Worm (Caenorhabditis elegans) whole organism, L4 larva: Measurements from ENCODE around the gene F40D4.13.

Experiments used
- F10B5.3 ChIP-seq: sonication (generic microtip); optimal IDR thresholded peaks from 2 replicates; lab custom pipeline; 2016; ENCODE audit warnings: mild to moderate bottlenecking, missing genetic modification characterization, missing compliant biosample characterization
- F44E2.7 ChIP-seq: fragments of 200-800 bp; sonication (Bioruptor generic); IDR thresholded peaks from 2 replicates; pipeline ENCODE4 v2.1.2; 2022; ENCODE audit warnings: missing genetic modification characterization, missing compliant biosample characterization
- Y75B8A.6 ChIP-seq: fragments of 200-800 bp; sonication (Bioruptor generic); IDR thresholded peaks from 2 replicates; pipeline ENCODE4 v1.3.6; 2022; ENCODE audit warnings: missing genetic modification reagents, missing genetic modification characterization, missing compliant biosample characterization
- ZK337.2 ChIP-seq: fragments of 200-800 bp; sonication (Bioruptor generic); IDR thresholded peaks from 2 replicates; pipeline ENCODE4 v1.3.6; 2022; ENCODE audit warnings: missing genetic modification reagents, missing genetic modification characterization, missing compliant biosample characterization
- ZK546.5 ChIP-seq, 2 experiments: sonication (generic microtip); optimal IDR thresholded peaks; 2 replicates each; lab custom pipeline; 2017; ENCODE audit warnings: missing biosample characterization in 2 of 2, missing genetic modification characterization in 2 of 2
- aly-2 ChIP-seq: sonication (generic microtip); optimal IDR thresholded peaks from 2 replicates; lab custom pipeline; 2018; ENCODE audit warnings: missing biosample characterization, missing genetic modification characterization
- ceh-62 ChIP-seq: sonication (generic microtip); optimal IDR thresholded peaks from 2 replicates; lab custom pipeline; 2017; ENCODE audit warnings: missing biosample characterization, missing genetic modification characterization
- ces-1 ChIP-seq: fragments of 150-350 bp; sonication (generic microtip); optimal IDR thresholded peaks from 4 replicates; lab custom pipeline; 2014; ENCODE audit warnings: missing biosample characterization, missing genetic modification reagents, missing genetic modification characterization
- ctbp-1 ChIP-seq: fragments of 200-800 bp; sonication (Bioruptor generic); IDR thresholded peaks from 2 replicates; pipeline ENCODE4 v1.3.6; 2022; ENCODE audit warnings: missing genetic modification reagents, missing genetic modification characterization, missing compliant biosample characterization
- daf-12 ChIP-seq: fragments of 150-350 bp; optimal IDR thresholded peaks from 2 replicates; lab custom pipeline; 2014; ENCODE audit warnings: missing biosample characterization, missing genetic modification reagents, missing genetic modification characterization
- daf-16 ChIP-seq, 3 experiments: sonication (generic microtip); optimal IDR thresholded peaks; 2 replicates each; lab custom pipeline; 2016 to 2017; ENCODE audit warnings: missing genetic modification characterization in 3 of 3, missing genetic modification reagents in 3 of 3, mild to moderate bottlenecking in 2 of 3, missing compliant biosample characterization in 2 of 3, missing biosample characterization in 1 of 3, moderate library complexity in 1 of 3
- daf-19 ChIP-seq: fragments of 200-800 bp; sonication (Bioruptor generic); conservative IDR thresholded peaks from 2 replicates; pipeline ENCODE4 v1.3.6; 2022; ENCODE audit warnings: missing genetic modification characterization, missing compliant biosample characterization
- dmd-6 ChIP-seq: fragments of 200-800 bp; sonication (Bioruptor generic); IDR thresholded peaks from 2 replicates; pipeline ENCODE4 v1.3.6; 2022; ENCODE audit warnings: missing genetic modification reagents, missing genetic modification characterization, missing compliant biosample characterization
- dmd-9 ChIP-seq: fragments of 200-800 bp; sonication (Bioruptor generic); IDR thresholded peaks from 2 replicates; pipeline ENCODE4 v1.3.6; 2022; ENCODE audit warnings: missing genetic modification reagents, missing genetic modification characterization, missing compliant biosample characterization
- dpl-1 ChIP-seq: fragments of 150-350 bp; optimal IDR thresholded peaks from 2 replicates; lab custom pipeline; 2014; ENCODE audit warnings: missing biosample characterization, missing genetic modification reagents, missing genetic modification characterization
- dve-1 ChIP-seq: sonication (generic microtip); optimal IDR thresholded peaks from 2 replicates; lab custom pipeline; 2017; ENCODE audit warnings: antibody characterized with exemption, mild to moderate bottlenecking, missing genetic modification characterization, missing compliant biosample characterization; ENCODE audit not compliant: insufficient read depth
- fkh-10 ChIP-seq: fragments of 150-350 bp; optimal IDR thresholded peaks from 2 replicates; lab custom pipeline; 2014; ENCODE audit warnings: missing biosample characterization, missing genetic modification reagents, missing genetic modification characterization
- gei-8 ChIP-seq: fragments of 200-800 bp; sonication (Bioruptor generic); optimal IDR thresholded peaks from 2 replicates; lab custom pipeline; 2018; ENCODE audit warnings: mild to moderate bottlenecking, missing genetic modification characterization, missing compliant biosample characterization
- hif-1 ChIP-seq, 2 experiments: sonication (generic microtip); optimal IDR thresholded peaks; 2 replicates each; lab custom pipeline; 2016 to 2017; ENCODE audit warnings: missing compliant biosample characterization in 2 of 2, missing genetic modification characterization in 2 of 2, missing genetic modification reagents in 2 of 2, missing genotype in 2 of 2, mild to moderate bottlenecking in 1 of 2
- hlh-30 ChIP-seq: sonication (generic microtip); optimal IDR thresholded peaks from 2 replicates; lab custom pipeline; 2017; ENCODE audit warnings: antibody characterized with exemption, mild to moderate bottlenecking, missing genetic modification characterization, missing compliant biosample characterization; ENCODE audit not compliant: insufficient read depth
- hmg-1.1 ChIP-seq: fragments of 200-800 bp; sonication (Bioruptor generic); IDR thresholded peaks from 2 replicates; pipeline ENCODE4 v1.3.6; 2022; ENCODE audit warnings: missing genetic modification reagents, missing genetic modification characterization, missing compliant biosample characterization
- jun-1 ChIP-seq: fragments of 150-350 bp; optimal IDR thresholded peaks from 2 replicates; lab custom pipeline; 2014; ENCODE audit warnings: missing biosample characterization, missing genetic modification reagents, missing genetic modification characterization
- lim-7 ChIP-seq: fragments of 200-800 bp; sonication (Bioruptor generic); IDR thresholded peaks from 2 replicates; pipeline ENCODE4 v1.3.6; 2022; ENCODE audit warnings: missing genetic modification characterization, missing compliant biosample characterization
- lin-29 ChIP-seq: fragments of 200-800 bp; sonication (Bioruptor generic); IDR thresholded peaks from 2 replicates; pipeline ENCODE4 v1.3.6; 2022; ENCODE audit warnings: missing genetic modification reagents, missing genetic modification characterization, missing compliant biosample characterization
- lin-38 ChIP-seq: fragments of 200-800 bp; sonication (Bioruptor generic); IDR thresholded peaks from 2 replicates; pipeline ENCODE4 v1.3.6; 2022; ENCODE audit warnings: missing genetic modification reagents, missing genetic modification characterization, missing compliant biosample characterization
- lin-39 ChIP-seq: fragments of 150-350 bp; optimal IDR thresholded peaks from 2 replicates; lab custom pipeline; 2014; ENCODE audit warnings: missing biosample characterization, missing genetic modification reagents, missing genetic modification characterization
- mdl-1 ChIP-seq, 2 experiments: fragments of 150-350 bp in 1 of 2; sonication (generic microtip) in 1 of 2; optimal IDR thresholded peaks; 2 replicates each; lab custom pipeline; 2014 to 2017; ENCODE audit warnings: missing biosample characterization in 2 of 2, missing genetic modification characterization in 2 of 2
- mdt-29 ChIP-seq: fragments of 200-800 bp; sonication (Bioruptor generic); IDR thresholded peaks from 2 replicates; pipeline ENCODE4 v1.3.6; 2022; ENCODE audit warnings: missing genetic modification reagents, missing genetic modification characterization, missing compliant biosample characterization
- nhr-10 ChIP-seq: fragments of 150-350 bp; optimal IDR thresholded peaks from 2 replicates; lab custom pipeline; 2014; ENCODE audit warnings: missing biosample characterization, missing genetic modification characterization
- nhr-25 ChIP-seq: sonication (generic microtip); optimal IDR thresholded peaks from 2 replicates; lab custom pipeline; 2017; ENCODE audit warnings: missing genetic modification characterization, mild to moderate bottlenecking, missing compliant biosample characterization, antibody characterized with exemption, moderate library complexity, borderline replicate concordance; ENCODE audit not compliant: insufficient read depth
- nhr-28 ChIP-seq: fragments of 150-350 bp; optimal IDR thresholded peaks from 2 replicates; lab custom pipeline; 2014; ENCODE audit warnings: missing biosample characterization, missing genetic modification characterization
- nhr-6 ChIP-seq: fragments of 150-350 bp; optimal IDR thresholded peaks from 2 replicates; lab custom pipeline; 2014; ENCODE audit warnings: missing biosample characterization, missing genetic modification characterization
- pqm-1 ChIP-seq: sonication (generic microtip); optimal IDR thresholded peaks from 2 replicates; lab custom pipeline; 2017; ENCODE audit warnings: missing biosample characterization, missing genetic modification characterization
- set-16 ChIP-seq: fragments of 200-800 bp; sonication (Bioruptor generic); IDR thresholded peaks from 2 replicates; pipeline ENCODE4 v1.3.6; 2022; ENCODE audit warnings: missing genetic modification reagents, missing genetic modification characterization, missing compliant biosample characterization
- skn-1 ChIP-seq: fragments of 150-350 bp; optimal IDR thresholded peaks from 2 replicates; lab custom pipeline; 2014; ENCODE audit warnings: missing biosample characterization, missing genetic modification characterization
- tra-1 ChIP-seq: fragments of 200-800 bp; sonication (Bioruptor generic); IDR thresholded peaks from 2 replicates; pipeline ENCODE4 v1.3.6; 2022; ENCODE audit warnings: missing genetic modification reagents, missing genetic modification characterization, missing compliant biosample characterization
- unc-130 ChIP-seq: sonication (generic microtip); optimal IDR thresholded peaks from 2 replicates; lab custom pipeline; 2016; ENCODE audit warnings: missing genetic modification reagents, missing genetic modification characterization, missing compliant biosample characterization
- unc-39 ChIP-seq: sonication (generic microtip); optimal IDR thresholded peaks from 2 replicates; lab custom pipeline; 2017; ENCODE audit warnings: missing biosample characterization, missing genetic modification characterization
- vab-7 ChIP-seq: fragments of 200-800 bp; sonication (Bioruptor generic); IDR thresholded peaks from 2 replicates; pipeline ENCODE4 v1.3.6; 2022; ENCODE audit warnings: missing genetic modification reagents, missing genetic modification characterization, missing compliant biosample characterization
- zip-2 ChIP-seq: fragments of 150-350 bp; optimal IDR thresholded peaks from 2 replicates; lab custom pipeline; 2014; ENCODE audit warnings: missing biosample characterization, missing genetic modification characterization
- ztf-11 ChIP-seq: fragments of 150-350 bp; optimal IDR thresholded peaks from 2 replicates; lab custom pipeline; 2014; ENCODE audit warnings: missing biosample characterization, missing genetic modification characterization

F40D4.13 gene

DNA sequence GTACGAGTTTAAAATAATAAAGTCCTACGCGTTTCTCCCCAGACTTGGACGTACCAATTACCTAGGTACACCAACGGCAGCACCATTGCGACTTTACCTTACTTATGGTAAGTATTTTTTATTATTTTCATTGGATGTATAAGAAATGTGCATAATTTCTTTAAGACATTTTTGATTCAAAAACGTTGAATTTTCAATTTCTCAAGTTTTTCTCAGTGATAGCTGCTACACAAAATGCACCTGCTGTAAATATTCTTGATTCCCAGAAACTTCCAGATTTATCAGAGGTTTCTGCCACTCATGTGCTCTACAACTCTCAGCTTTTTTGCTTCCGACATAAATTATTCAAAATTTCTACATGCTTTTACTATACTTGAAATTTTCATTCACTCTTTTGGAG lies 25.0 kb upstream of the F40D4.13 start, which contains the start of gene srh-159:
TSS of gene srh-159 (plus strand) at position 301 of the 400 bp plus-strand sequence.
- TF ChIP-seq fkh-10, result no peak
- no peak for TF ChIP-seq daf-16 (GFP tag; optimal IDR thresholded peaks at IDR 0.05; lab: Kevin White, UChicago)
- TF ChIP-seq daf-16 (tag; optimal IDR thresholded peaks at IDR 0.05; lab: Kevin White, UChicago), result no peak
- no peak for TF ChIP-seq daf-12
- TF ChIP-seq mdl-1 (tag; optimal IDR thresholded peaks at IDR 0.05; lab: Kevin White, UChicago), result no peak
- no peak for TF ChIP-seq vab-7 (GFP tag; lab: Robert Waterston, UW)
- TF ChIP-seq ztf-11 (tag; lab: Kevin White, UChicago), result no peak
- TF ChIP-seq set-16 (GFP tag; lab: Robert Waterston, UW), result no peak
- TF ChIP-seq unc-39 (tag; lab: Kevin White, UChicago), result no peak
- no peak for TF ChIP-seq daf-19 (GFP tag; lab: Robert Waterston, UW)
- TF ChIP-seq F10B5.3 (tag; lab: Kevin White, UChicago), result no peak
- no peak for TF ChIP-seq lin-39 (tag; lab: Kevin White, UChicago)
- no peak for TF ChIP-seq dmd-9 (GFP tag; lab: Robert Waterston, UW)
- no peak for TF ChIP-seq aly-2 (tag; lab: Kevin White, UChicago)
- no peak for TF ChIP-seq ceh-62 (tag; lab: Kevin White, UChicago)
- TF ChIP-seq zip-2 (tag; lab: Kevin White, UChicago), result no peak
- no peak for TF ChIP-seq lin-29 (GFP tag; lab: Robert Waterston, UW)
- no peak for TF ChIP-seq ctbp-1 (GFP tag; lab: Robert Waterston, UW)
- no peak for TF ChIP-seq gei-8

DNA sequence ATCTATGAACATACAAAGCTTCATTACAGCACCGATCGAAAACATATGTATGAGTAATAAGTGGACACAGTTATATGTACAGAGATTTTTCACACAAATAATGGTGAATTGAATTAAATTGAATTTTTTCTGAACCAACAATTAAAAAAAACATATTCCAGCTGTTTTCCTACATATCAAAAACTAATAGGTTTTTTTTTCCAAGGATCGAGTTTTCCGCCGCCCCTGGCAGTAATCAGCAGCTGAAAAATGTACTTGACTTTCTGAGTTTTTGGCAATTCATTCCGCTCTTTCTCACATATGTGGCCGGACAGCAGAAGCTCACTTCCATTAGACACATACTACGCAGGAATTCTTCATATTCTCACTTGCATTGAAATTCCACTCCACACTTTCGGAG lies 21.4 kb upstream of the F40D4.13 start, which contains the start of gene srh-174:
TSS of gene srh-174 (plus strand) at position 301 of the 400 bp plus-strand sequence.
- TF ChIP-seq dpl-1 (GFP tag; lab: Kevin White, UChicago), result no peak
- TF ChIP-seq nhr-6 (tag; lab: Kevin White, UChicago), result no peak
- no peak for TF ChIP-seq nhr-10 (tag; lab: Kevin White, UChicago)
- no peak for TF ChIP-seq F44E2.7 (GFP tag; lab: Robert Waterston, UW)
- no peak for TF ChIP-seq unc-130 (GFP tag; lab: Kevin White, UChicago)
- no peak for TF ChIP-seq ZK546.5 (tag; optimal IDR thresholded peaks at IDR 0.05; lab: Kevin White, UChicago)
- TF ChIP-seq hlh-30 (tag; lab: Kevin White, UChicago), result no peak
- no peak for TF ChIP-seq tra-1 (GFP tag; lab: Robert Waterston, UW)
- TF ChIP-seq dmd-6 (GFP tag; lab: Robert Waterston, UW), result no peak
- TF ChIP-seq Y75B8A.6, result no peak
- no peak for TF ChIP-seq lin-38 (GFP tag; lab: Robert Waterston, UW)
- TF ChIP-seq ZK337.2 (GFP tag; lab: Robert Waterston, UW), result no peak
- no peak for TF ChIP-seq ztf-11 (tag; lab: Kevin White, UChicago)
- no peak for TF ChIP-seq lim-7 (GFP tag; lab: Robert Waterston, UW)
- no peak for TF ChIP-seq pqm-1
- TF ChIP-seq skn-1 (tag; lab: Kevin White, UChicago), result no peak
- TF ChIP-seq F10B5.3 (tag; lab: Kevin White, UChicago), result no peak

DNA sequence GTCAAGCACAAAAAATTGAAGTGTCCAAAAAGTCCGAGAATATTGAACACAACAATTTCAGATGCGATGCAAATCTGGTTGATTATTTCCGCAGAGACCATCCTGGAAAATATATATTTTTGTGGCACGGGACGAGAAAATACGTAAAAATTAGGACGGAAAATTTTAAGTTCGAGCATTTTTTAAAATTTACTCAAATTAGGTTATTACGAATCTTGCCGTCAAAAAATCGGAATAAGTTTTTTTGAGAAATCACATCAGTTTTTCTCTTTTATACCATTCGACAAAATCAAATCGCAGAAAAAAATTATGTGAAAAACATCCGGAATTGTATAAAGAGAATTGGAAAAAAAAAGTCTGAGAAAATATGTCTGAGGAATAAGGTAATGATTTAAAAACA lies 20.9 kb upstream of the F40D4.13 start, which contains the start of gene srsx-1:
TSS of gene srsx-1 (minus strand) at position 101 of the 400 bp plus-strand sequence.
- no peak for TF ChIP-seq nhr-28 (tag; lab: Kevin White, UChicago)
- TF ChIP-seq nhr-25 (tag; lab: Kevin White, UChicago), result no peak
- TF ChIP-seq hmg-1.1, result no peak
- TF ChIP-seq jun-1, result no peak
- TF ChIP-seq ces-1 (GFP tag; lab: Kevin White, UChicago), result no peak
- no peak for TF ChIP-seq hif-1 (tag; optimal IDR thresholded peaks at IDR 0.05; lab: Kevin White, UChicago)
- TF ChIP-seq dve-1 (tag; lab: Kevin White, UChicago), result no peak
- TF ChIP-seq mdt-29 (GFP tag; lab: Robert Waterston, UW), result no peak
- no peak for TF ChIP-seq pqm-1
